Fruit fly (Drosophila melanogaster): Measurements from ENCODE around the gene CG6638.

CG6638 gene

DNA sequence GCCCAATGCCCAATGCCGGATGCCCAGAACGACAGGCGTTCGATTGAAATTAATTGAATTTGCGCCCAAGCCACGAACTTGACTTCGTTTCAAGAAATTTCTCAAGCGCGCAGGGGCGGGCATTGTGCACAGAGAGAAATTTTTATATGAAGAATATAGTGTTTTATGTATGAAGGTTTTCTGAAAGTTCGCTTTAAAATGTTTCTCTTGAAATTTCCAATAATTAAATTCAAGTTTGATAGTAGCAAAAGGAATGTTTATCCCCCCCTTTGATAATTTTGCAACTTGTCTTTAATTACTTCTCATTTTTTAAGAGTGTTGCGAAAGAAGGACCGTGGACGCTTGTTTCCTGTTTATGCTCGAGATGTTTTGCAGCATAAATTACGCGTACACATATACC lies 32.0 kb downstream of the CG6638 start (continued):
- TF ChIP-seq cg (GFP tag; optimal IDR thresholded peaks at IDR 0.05) (no peak), D19A (tag; optimal IDR thresholded peaks at IDR 0.05) (peak; percentile 37), Doc2 (GFP tag; IDR thresholded peaks at IDR 0.05) (no peak), CG17802 (tag; optimal IDR thresholded peaks at IDR 0.05) (no peak), prd (optimal IDR thresholded peaks at IDR 0.05) (no peak), prd (GFP tag; IDR thresholded peaks at IDR 0.05) (peak; percentile 19; the same call in 1 of the 3 replicates), CG9437 (GFP tag; optimal IDR thresholded peaks at IDR 0.05) (peak; percentile 1), CG17829 (tag; optimal IDR thresholded peaks at IDR 0.05) (peak; percentile 24), scrt (GFP tag; optimal IDR thresholded peaks at IDR 0.05) (peak; percentile 3), phol (tag; optimal IDR thresholded peaks at IDR 0.05) (peak; percentile 42), pros (GFP tag; optimal IDR thresholded peaks at IDR 0.05) (peak; percentile 4), CG2202 (tag; optimal IDR thresholded peaks at IDR 0.05) (peak; percentile 19), CG13775 (GFP tag; optimal IDR thresholded peaks at IDR 0.05) (peak; percentile 3), CG13424 (tag; optimal IDR thresholded peaks at IDR 0.05) (peak; percentile 40), CG8924 (tag; optimal IDR thresholded peaks at IDR 0.05) (peak; percentile 0), Xbp1 (GFP tag; optimal IDR thresholded peaks at IDR 0.05) (peak; percentile 20), CG10979 (tag; optimal IDR thresholded peaks at IDR 0.05) (peak; percentile 55), dmrt99B (tag; optimal IDR thresholded peaks at IDR 0.05) (peak; percentile 45), HLH3B (GFP tag; IDR thresholded peaks at IDR 0.05) (peak; percentile 36; the same call in 1 of the 2 replicates), nerfin-1 (tag; optimal IDR thresholded peaks at IDR 0.05) (peak; percentile 9), lola (GFP tag; optimal IDR thresholded peaks at IDR 0.05) (peak in 1 of 3 experiments; percentile 40), fd96Cb (tag; optimal IDR thresholded peaks at IDR 0.05) (peak; percentile 27)

DNA sequence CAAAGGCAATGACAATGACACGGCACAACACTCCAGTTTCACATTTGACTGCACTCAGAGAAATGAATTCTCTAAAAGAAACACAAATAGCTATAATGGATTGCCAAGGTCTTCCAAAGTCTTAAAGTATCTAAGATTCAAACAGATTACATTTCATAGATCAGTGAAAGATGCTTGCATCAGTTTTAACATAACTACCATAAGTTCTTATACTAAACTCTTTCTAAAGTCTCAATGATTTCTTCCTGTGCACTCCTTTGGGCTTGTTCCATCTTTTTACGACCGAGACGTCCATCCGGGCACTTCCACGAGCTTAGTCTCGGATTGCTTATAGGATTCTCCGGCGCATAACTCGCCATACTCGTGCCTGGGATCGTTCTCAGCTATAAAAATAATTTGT lies 33.7 kb downstream of the CG6638 start:
- TF ChIP-seq CG12155 (GFP tag; optimal IDR thresholded peaks at IDR 0.05) (no peak), PHDP (tag; optimal IDR thresholded peaks at IDR 0.05) (peak; percentile 11), Xrp1 (GFP tag; IDR thresholded peaks at IDR 0.05) (peak; percentile 43; the same call in 1 of the 2 replicates), CG14014 (GFP tag; IDR thresholded peaks at IDR 0.05) (no peak), wor (GFP tag; IDR thresholded peaks at IDR 0.05) (no peak), unc-4 (GFP tag; IDR thresholded peaks at IDR 0.05; ENCODE audit: partially characterized antibody) (no peak), zf30C (GFP tag; optimal IDR thresholded peaks at IDR 0.05) (peak; percentile 4), Med (GFP tag) (peak; percentile 72), dmrt11E (tag; optimal IDR thresholded peaks at IDR 0.05) (peak; percentile 49), Hr51 (GFP tag; optimal IDR thresholded peaks at IDR 0.05) (peak in 1 of 2 experiments; percentile 27), lola (GFP tag; optimal IDR thresholded peaks at IDR 0.05) (peak in 1 of 3 experiments; percentile 18), btn (GFP tag; optimal IDR thresholded peaks at IDR 0.05) (no peak), CG8388 (GFP tag; optimal IDR thresholded peaks at IDR 0.05) (peak; percentile 18), CG14710 (tag; optimal IDR thresholded peaks at IDR 0.05) (peak; percentile 23), Ptx1 (GFP tag; IDR thresholded peaks at IDR 0.05) (no peak), CG18262 (tag; optimal IDR thresholded peaks at IDR 0.05) (peak; percentile 20), CG9437 (GFP tag; optimal IDR thresholded peaks at IDR 0.05) (no peak), CG16863 (GFP tag; optimal IDR thresholded peaks at IDR 0.05) (no peak), Mad (GFP tag; optimal IDR thresholded peaks at IDR 0.05) (no peak), grau (tag; optimal IDR thresholded peaks at IDR 0.05) (peak; percentile 32), corto (GFP tag; optimal IDR thresholded peaks at IDR 0.05) (no peak), row (GFP tag; IDR thresholded peaks at IDR 0.05) (peak; percentile 46), unpg (GFP tag; optimal IDR thresholded peaks at IDR 0.05) (peak; percentile 25), ap (GFP tag; IDR thresholded peaks at IDR 0.05) (peak; percentile 20; the same call in 1 of the 2 replicates), Pdp1 (GFP tag; optimal IDR thresholded peaks at IDR 0.05) (peak in 1 of 2 experiments; percentile 5), Nf-YC (tag; optimal IDR thresholded peaks at IDR 0.05) (no peak), prd (optimal IDR thresholded peaks at IDR 0.05) (no peak), prd (GFP tag; IDR thresholded peaks at IDR 0.05) (0 out of 3 replicates have a peak, but pooled peaks have one; percentile 40), bsh (GFP tag; optimal IDR thresholded peaks at IDR 0.05) (peak in 1 of 2 experiments; percentile 48), CG7556 (GFP tag; optimal IDR thresholded peaks at IDR 0.05) (peak; percentile 7)
